Fruit fly (Drosophila melanogaster) whole organism, embryonic: ENCODE results near the gene Jhbp12.

ENCODE experiments used
- Bgb ChIP-seq: fragments of 200-800 bp; sonication (Bioruptor generic); IDR thresholded peaks from 2 replicates; pipeline ENCODE4 v1.3.6; 2022; ENCODE audit warnings: missing biosample characterization, missing genetic modification characterization; ENCODE audit not compliant: partially characterized antibody
- C15 ChIP-seq: fragments of 200-800 bp; sonication (Bioruptor generic); IDR thresholded peaks from 3 replicates; pipeline ENCODE4 v1.3.6; 2022; ENCODE audit warnings: missing biosample characterization, missing genetic modification characterization
- CG10565 ChIP-seq: fragments of 200-800 bp; sonication (Bioruptor generic); optimal IDR thresholded peaks from 3 replicates; lab custom pipeline; 2016; ENCODE audit warnings: missing biosample characterization, mild to moderate bottlenecking, missing genetic modification characterization
- CG12155 ChIP-seq: fragments of 200-800 bp; sonication (Bioruptor generic); optimal IDR thresholded peaks from 3 replicates; lab custom pipeline; 2016; ENCODE audit warnings: missing biosample characterization, missing genetic modification characterization
- CG12744 ChIP-seq: fragments of 200-800 bp; sonication (Bioruptor generic); optimal IDR thresholded peaks from 2 replicates; lab custom pipeline; 2016; ENCODE audit warnings: missing biosample characterization, missing genetic modification characterization
- CG13424 ChIP-seq: fragments of 200-800 bp; sonication (Bioruptor generic); optimal IDR thresholded peaks from 2 replicates; lab custom pipeline; 2019; ENCODE audit warnings: missing biosample characterization, mild to moderate bottlenecking, missing genetic modification characterization, moderate library complexity
- CG14667 ChIP-seq: fragments of 200-800 bp; sonication (Bioruptor generic); IDR thresholded peaks from 2 replicates; pipeline ENCODE4 v1.3.6; 2022; ENCODE audit warnings: missing biosample characterization, missing genetic modification characterization
- CG17385 ChIP-seq: fragments of 200-800 bp; sonication (Bioruptor generic); optimal IDR thresholded peaks from 3 replicates; lab custom pipeline; 2018; ENCODE audit warnings: missing biosample characterization, mild to moderate bottlenecking, missing genetic modification characterization
- CG17802 ChIP-seq: fragments of 200-800 bp; sonication (Bioruptor generic); optimal IDR thresholded peaks from 2 replicates; lab custom pipeline; 2018; ENCODE audit warnings: missing biosample characterization, mild to moderate bottlenecking, missing genetic modification characterization, moderate library complexity
- CG18476 ChIP-seq: fragments of 200-800 bp; sonication (Bioruptor generic); optimal IDR thresholded peaks from 2 replicates; lab custom pipeline; 2016; ENCODE audit warnings: missing biosample characterization, mild to moderate bottlenecking, missing genetic modification characterization
- CG18764 ChIP-seq: fragments of 200-800 bp; sonication (Bioruptor generic); optimal IDR thresholded peaks from 3 replicates; lab custom pipeline; 2016; ENCODE audit warnings: missing biosample characterization, missing genetic modification characterization
- CG2202 ChIP-seq: fragments of 200-800 bp; sonication (Bioruptor generic); optimal IDR thresholded peaks from 2 replicates; lab custom pipeline; 2018; ENCODE audit warnings: missing biosample characterization, mild to moderate bottlenecking, missing genetic modification characterization
- CG3281 ChIP-seq: fragments of 200-800 bp; sonication (Bioruptor generic); optimal IDR thresholded peaks from 3 replicates; lab custom pipeline; 2017; ENCODE audit warnings: missing biosample characterization, mild to moderate bottlenecking, missing genetic modification characterization
- CG6689 ChIP-seq: fragments of 200-800 bp; sonication (Bioruptor generic); IDR thresholded peaks from 2 replicates; pipeline ENCODE4 v1.3.6; 2022; ENCODE audit warnings: missing biosample characterization, missing genetic modification characterization
- CG6791 ChIP-seq: fragments of 200-800 bp; sonication (Bioruptor generic); IDR thresholded peaks from 3 replicates; pipeline ENCODE4 v1.3.6; 2022; ENCODE audit warnings: missing biosample characterization, missing genetic modification characterization; ENCODE audit not compliant: partially characterized antibody
- CG6813 ChIP-seq: fragments of 200-800 bp; sonication (Bioruptor generic); optimal IDR thresholded peaks from 2 replicates; lab custom pipeline; 2017; ENCODE audit warnings: missing biosample characterization, missing genetic modification characterization, mild to moderate bottlenecking, moderate library complexity, missing genetic modification reagents
- CG7357 ChIP-seq: fragments of 200-800 bp; sonication (Bioruptor generic); IDR thresholded peaks from 3 replicates; pipeline ENCODE4 v1.3.6; 2022; ENCODE audit warnings: missing biosample characterization, missing genetic modification characterization
- CG7372 ChIP-seq: fragments of 200-800 bp; sonication (Bioruptor generic); IDR thresholded peaks from 2 replicates; pipeline ENCODE4 v1.3.6; 2022; ENCODE audit warnings: missing biosample characterization, missing genetic modification characterization
- CG8359 ChIP-seq: fragments of 200-800 bp; sonication (Bioruptor generic); optimal IDR thresholded peaks from 2 replicates; lab custom pipeline; 2017; ENCODE audit warnings: missing biosample characterization, mild to moderate bottlenecking, missing genetic modification characterization, borderline replicate concordance
- CG8924 ChIP-seq: fragments of 200-800 bp; optimal IDR thresholded peaks from 3 replicates; lab custom pipeline; 2019; ENCODE audit warnings: missing biosample characterization, mild to moderate bottlenecking, missing genetic modification characterization, moderate library complexity
- CG9817 ChIP-seq: fragments of 200-800 bp; sonication (Bioruptor generic); optimal IDR thresholded peaks from 2 replicates; lab custom pipeline; 2018; ENCODE audit warnings: missing biosample characterization, mild to moderate bottlenecking, missing genetic modification characterization, moderate library complexity
- CG9932 ChIP-seq: fragments of 200-800 bp; sonication (Bioruptor generic); IDR thresholded peaks from 2 replicates; pipeline ENCODE4 v1.3.6; 2022; ENCODE audit warnings: missing biosample characterization, missing genetic modification characterization
- Dip3 ChIP-seq: fragments of 200-800 bp; sonication (Bioruptor generic); optimal IDR thresholded peaks from 3 replicates; lab custom pipeline; 2016; ENCODE audit warnings: missing biosample characterization, missing genetic modification characterization
- Ets97D ChIP-seq: fragments of 200-800 bp; sonication (Bioruptor generic); optimal IDR thresholded peaks from 3 replicates; lab custom pipeline; 2016; ENCODE audit warnings: missing biosample characterization, missing genetic modification characterization
- Hmx ChIP-seq: fragments of 200-800 bp; sonication (Bioruptor generic); optimal IDR thresholded peaks from 2 replicates; lab custom pipeline; 2016; ENCODE audit warnings: missing biosample characterization, missing genetic modification characterization
- Hr78 ChIP-seq, 2 experiments: fragments of 200-800 bp in 1 of 2; fragments of >200 bp in 1 of 2; sonication (Bioruptor generic) in 1 of 2; optimal IDR thresholded peaks; 2 replicates each; lab custom pipeline; 2017 to 2019; ENCODE audit warnings: missing biosample characterization in 2 of 2, missing genetic modification characterization in 2 of 2, mild to moderate bottlenecking in 1 of 2, moderate library complexity in 1 of 2
- Nf-YA ChIP-seq: fragments of 200-800 bp; sonication (Bioruptor generic); IDR thresholded peaks from 2 replicates; pipeline ENCODE4 v1.3.6; 2022; ENCODE audit warnings: missing biosample characterization, missing genetic modification characterization
- Tbp ChIP-seq: fragments of >200 bp; optimal IDR thresholded peaks from 2 replicates; lab custom pipeline; 2018; ENCODE audit warnings: missing biosample characterization, missing genetic modification characterization
- ap ChIP-seq: fragments of 200-800 bp; sonication (Bioruptor generic); IDR thresholded peaks from 2 replicates; pipeline ENCODE4 v1.3.6; 2022; ENCODE audit warnings: missing biosample characterization, missing genetic modification characterization
- bigmax ChIP-seq: fragments of 200-800 bp; sonication (Bioruptor generic); optimal IDR thresholded peaks from 2 replicates; lab custom pipeline; 2018; ENCODE audit warnings: missing biosample characterization, mild to moderate bottlenecking, missing genetic modification characterization
- btn ChIP-seq: fragments of 200-800 bp; sonication (Bioruptor generic); optimal IDR thresholded peaks from 2 replicates; lab custom pipeline; 2016; ENCODE audit warnings: missing biosample characterization, missing genetic modification characterization
- corto ChIP-seq: fragments of 200-800 bp; sonication (Bioruptor generic); optimal IDR thresholded peaks from 2 replicates; lab custom pipeline; 2016; ENCODE audit warnings: missing biosample characterization, mild to moderate bottlenecking, missing genetic modification characterization, moderate library complexity
- crol ChIP-seq: fragments of 200-800 bp; sonication (Bioruptor generic); IDR thresholded peaks from 2 replicates; pipeline ENCODE4 v1.3.6; 2022; ENCODE audit warnings: missing biosample characterization, missing genetic modification characterization
- da ChIP-seq: fragments of 200-800 bp; sonication (Bioruptor generic); optimal IDR thresholded peaks from 2 replicates; lab custom pipeline; 2016; ENCODE audit warnings: missing biosample characterization, missing genetic modification characterization
- dimm ChIP-seq: fragments of 200-800 bp; sonication (Bioruptor generic); IDR thresholded peaks from 2 replicates; pipeline ENCODE4 v1.3.6; 2022; ENCODE audit warnings: missing biosample characterization, missing genetic modification characterization
- ewg ChIP-seq: fragments of 200-800 bp; sonication (Bioruptor generic); optimal IDR thresholded peaks from 3 replicates; lab custom pipeline; 2017; ENCODE audit warnings: mild to moderate bottlenecking, missing biosample characterization, missing genetic modification reagents, missing genetic modification characterization
- gcm ChIP-seq: fragments of 200-800 bp; sonication (Bioruptor generic); optimal IDR thresholded peaks from 2 replicates; lab custom pipeline; 2019; ENCODE audit warnings: missing biosample characterization, mild to moderate bottlenecking, missing genetic modification characterization, moderate library complexity
- h ChIP-seq: fragments of >200 bp; optimal IDR thresholded peaks from 2 replicates; lab custom pipeline; 2017
- lbe ChIP-seq: fragments of 200-800 bp; sonication (Bioruptor generic); optimal IDR thresholded peaks from 2 replicates; lab custom pipeline; 2016; ENCODE audit warnings: missing biosample characterization, mild to moderate bottlenecking, missing genetic modification characterization
- lmd ChIP-seq: fragments of 200-800 bp; sonication (Bioruptor generic); IDR thresholded peaks from 2 replicates; pipeline ENCODE4 v1.3.6; 2022; ENCODE audit warnings: missing biosample characterization, missing genetic modification characterization
- mld ChIP-seq: fragments of 200-800 bp; sonication (Bioruptor generic); IDR thresholded peaks from 3 replicates; pipeline ENCODE4 v1.3.6; 2022; ENCODE audit warnings: missing biosample characterization, missing genetic modification characterization; ENCODE audit not compliant: partially characterized antibody
- oc ChIP-seq: fragments of 200-800 bp; sonication (Bioruptor generic); optimal IDR thresholded peaks from 2 replicates; lab custom pipeline; 2018; ENCODE audit warnings: missing biosample characterization, mild to moderate bottlenecking, missing genetic modification characterization, moderate library complexity
- org-1 ChIP-seq: fragments of 200-800 bp; sonication (Bioruptor generic); optimal IDR thresholded peaks from 2 replicates; lab custom pipeline; 2017; ENCODE audit warnings: missing biosample characterization, missing genetic modification characterization
- pros ChIP-seq: fragments of 200-800 bp; sonication (Bioruptor generic); optimal IDR thresholded peaks from 3 replicates; lab custom pipeline; 2019; ENCODE audit warnings: missing biosample characterization, mild to moderate bottlenecking, missing genetic modification characterization, moderate library complexity
- pum ChIP-seq: fragments of 200-800 bp; sonication (Bioruptor generic); optimal IDR thresholded peaks from 2 replicates; lab custom pipeline; 2016; ENCODE audit warnings: missing biosample characterization, missing genetic modification characterization
- schlank ChIP-seq: fragments of 200-800 bp; sonication (Bioruptor generic); optimal IDR thresholded peaks from 2 replicates; lab custom pipeline; 2018; ENCODE audit warnings: missing biosample characterization, mild to moderate bottlenecking, missing genetic modification characterization
- sd ChIP-seq: fragments of 200-800 bp; sonication (Bioruptor generic); optimal IDR thresholded peaks from 3 replicates; lab custom pipeline; 2018; ENCODE audit warnings: missing biosample characterization, mild to moderate bottlenecking, missing genetic modification characterization, moderate library complexity
- sima ChIP-seq: fragments of 200-800 bp; sonication (Bioruptor generic); optimal IDR thresholded peaks from 2 replicates; lab custom pipeline; 2016; ENCODE audit warnings: missing biosample characterization, missing genetic modification characterization
- tgo ChIP-seq: fragments of 200-800 bp; sonication (Bioruptor generic); IDR thresholded peaks from 3 replicates; pipeline ENCODE4 v1.3.6; 2022; ENCODE audit warnings: missing biosample characterization, missing genetic modification characterization
- ttk ChIP-seq: fragments of 200-800 bp; sonication (Bioruptor generic); IDR thresholded peaks from 2 replicates; pipeline ENCODE4 v2.1.2; 2022; ENCODE audit warnings: missing biosample characterization, missing genetic modification characterization
- zen ChIP-seq: fragments of 200-800 bp; sonication (Bioruptor generic); optimal IDR thresholded peaks from 3 replicates; lab custom pipeline; 2018; ENCODE audit warnings: missing biosample characterization, mild to moderate bottlenecking, missing genetic modification characterization, moderate library complexity

Gene Jhbp12

DNA sequence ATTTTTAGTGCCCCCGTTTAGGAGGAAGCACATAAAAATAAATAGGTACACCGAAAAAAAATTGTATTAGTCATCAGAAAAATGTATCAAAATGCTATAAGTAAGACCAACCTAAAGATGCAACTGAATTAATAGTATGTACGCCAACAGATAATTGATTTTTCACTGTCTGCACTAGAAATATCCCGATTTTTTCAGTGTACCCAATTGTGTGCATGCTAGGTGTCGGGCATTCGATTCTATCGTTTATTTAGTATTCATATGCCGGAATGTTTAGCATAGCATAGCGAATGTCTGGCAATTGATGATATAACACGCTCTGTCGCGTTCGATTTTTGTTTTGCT is 42.8 kb downstream of the Jhbp12 start (continued):
- peak; percentile 76 for TF ChIP-seq CG7357 (GFP tag; lab: Robert Waterston, UW)
- TF ChIP-seq bigmax (GFP tag; lab: Kevin White, UChicago) = no peak
- no peak for TF ChIP-seq Tbp (GFP tag; lab: Kevin White, UChicago)
- peak; percentile 76 for TF ChIP-seq CG18764 (GFP tag; lab: Kevin White, UChicago)
- TF ChIP-seq ewg = peak; percentile 75
- TF ChIP-seq C15 = peak; percentile 67; the same call in 1 of the 3 replicates
- peak; percentile 8 for TF ChIP-seq CG8359 (GFP tag; lab: Kevin White, UChicago)
- TF ChIP-seq Dip3 = peak; percentile 85
- peak; percentile 91 for TF ChIP-seq tgo (GFP tag; lab: Robert Waterston, UW)
- TF ChIP-seq pros (GFP tag; lab: Kevin White, UChicago) = no peak
- TF ChIP-seq CG10565 (GFP tag; lab: Kevin White, UChicago) = peak; percentile 30
- TF ChIP-seq CG2202 = peak; percentile 69
- peak; percentile 88 for TF ChIP-seq Nf-YA
- peak; percentile 82 for TF ChIP-seq CG12155 (GFP tag; lab: Kevin White, UChicago)
- TF ChIP-seq zen (tag; lab: Kevin White, UChicago) = peak; percentile 57
- TF ChIP-seq CG12744 = peak; percentile 80
- TF ChIP-seq lmd (GFP tag; lab: Robert Waterston, UW) = peak; percentile 90
- TF ChIP-seq h (lab: Kevin White, UChicago) = no peak
- peak; percentile 57 for TF ChIP-seq CG17802 (tag; lab: Kevin White, UChicago)
- peak; percentile 76 for TF ChIP-seq oc (tag; lab: Kevin White, UChicago)
- peak; percentile 63 for TF ChIP-seq Hmx (GFP tag; lab: Kevin White, UChicago)
- TF ChIP-seq dimm (GFP tag; lab: Robert Waterston, UW) = no peak
- peak; percentile 71 for TF ChIP-seq CG6813 (GFP tag; lab: Kevin White, UChicago)
- TF ChIP-seq CG9932 (GFP tag; lab: Robert Waterston, UW) = no peak; the same call in none of the 2 replicates
- peak; percentile 88 for TF ChIP-seq CG13424 (tag; lab: Kevin White, UChicago)
- peak; percentile 86 for TF ChIP-seq ttk (GFP tag; lab: Robert Waterston, UW)
- peak; percentile 68 for TF ChIP-seq da (GFP tag; lab: Kevin White, UChicago)
- no peak for TF ChIP-seq corto (GFP tag; lab: Kevin White, UChicago)
- peak; percentile 85 for TF ChIP-seq CG6689
- peak; percentile 90 for TF ChIP-seq ap
- no peak for TF ChIP-seq lbe (GFP tag; lab: Kevin White, UChicago)
- peak; percentile 81 for TF ChIP-seq schlank (tag; lab: Kevin White, UChicago)
- TF ChIP-seq Hr78 (GFP tag; optimal IDR thresholded peaks at IDR 0.05; lab: Kevin White, UChicago) = peak in 1 of 2 experiments; percentile 49
- no peak for TF ChIP-seq mld
- TF ChIP-seq CG18476 (GFP tag; lab: Kevin White, UChicago) = peak; percentile 67
- TF ChIP-seq CG17385 (GFP tag; lab: Kevin White, UChicago) = peak; percentile 82
- peak; percentile 88 for TF ChIP-seq sd (tag; lab: Kevin White, UChicago)
- peak; percentile 82 for TF ChIP-seq org-1 (GFP tag; lab: Kevin White, UChicago)
- TF ChIP-seq CG7372 = peak; percentile 83
- TF ChIP-seq CG3281 (GFP tag; lab: Kevin White, UChicago) = peak; percentile 84
- peak; percentile 87 for TF ChIP-seq pum (GFP tag; lab: Kevin White, UChicago)
- TF ChIP-seq CG6791 = no peak
- peak; percentile 45 for TF ChIP-seq sima (GFP tag; lab: Kevin White, UChicago)
- TF ChIP-seq Bgb (GFP tag; lab: Robert Waterston, UW) = no peak
- TF ChIP-seq gcm (GFP tag; lab: Kevin White, UChicago) = peak; percentile 76
- TF ChIP-seq CG8924 (tag; lab: Kevin White, UChicago) = peak; percentile 84
- TF ChIP-seq btn (GFP tag; lab: Kevin White, UChicago) = peak; percentile 84
- peak; percentile 24; the same call in 1 of the 2 replicates for TF ChIP-seq crol (GFP tag; lab: Robert Waterston, UW)
- TF ChIP-seq CG14667 (GFP tag; lab: Robert Waterston, UW) = no peak; the same call in 1 of the 2 replicates
- TF ChIP-seq CG9817 (tag; lab: Kevin White, UChicago) = peak; percentile 88
- TF ChIP-seq Ets97D (GFP tag; lab: Kevin White, UChicago) = peak; percentile 73
